Worm (Caenorhabditis elegans): ENCODE data around the gene F58F12.3.
A peak's percentile ranks its signal among the peaks of the same experiment; 100 is the strongest.

The F58F12.3 gene

ce11 chrII:6343893-6344292, 47.2 kb downstream of the F58F12.3 start, which contains the start of gene txt-18:
Gene txt-18 (plus strand): TSS chrII:6344072.
- TF ChIP-seq ztf-4 (tag; optimal IDR thresholded peaks at IDR 0.05) = no peak
- TF ChIP-seq pqm-1 (tag; optimal IDR thresholded peaks at IDR 0.05) = no peak
- TF ChIP-seq ztf-11 (tag; optimal IDR thresholded peaks at IDR 0.05) = no peak
- TF ChIP-seq C04F5.9 (tag; optimal IDR thresholded peaks at IDR 0.05) = no peak
- no peak for TF ChIP-seq nhr-77 (tag; optimal IDR thresholded peaks at IDR 0.05)
- TF ChIP-seq zip-4 (GFP tag; optimal IDR thresholded peaks at IDR 0.05) = no peak
- TF ChIP-seq pag-3 (tag; optimal IDR thresholded peaks at IDR 0.05; ENCODE audit: borderline replicate concordance, insufficient read depth) = no peak
- TF ChIP-seq nhr-85 (tag) = peak; percentile 22
- no peak for TF ChIP-seq ceh-63 (GFP tag; optimal IDR thresholded peaks at IDR 0.05)
- no peak for TF ChIP-seq unc-98 (GFP tag; IDR thresholded peaks at IDR 0.05)
- TF ChIP-seq lin-13 (GFP tag; optimal IDR thresholded peaks at IDR 0.05) = peak; percentile 23
- no peak for TF ChIP-seq ceh-90 (tag; optimal IDR thresholded peaks at IDR 0.05)
- TF ChIP-seq lsy-2 (tag; optimal IDR thresholded peaks at IDR 0.05) = peak in 1 of 2 experiments; percentile 59
- TF ChIP-seq snpc-4 (tag; optimal IDR thresholded peaks at IDR 0.05) = no peak
- no peak for TF ChIP-seq ceh-82 (tag; optimal IDR thresholded peaks at IDR 0.05)
- peak in 1 of 6 experiments; percentile 32 for TF ChIP-seq elt-3 (tag; optimal IDR thresholded peaks at IDR 0.05)
- no peak for TF ChIP-seq F16B12.6 (tag; optimal IDR thresholded peaks at IDR 0.05)
- no peak for TF ChIP-seq unc-86 (tag; optimal IDR thresholded peaks at IDR 0.05)
- no peak for TF ChIP-seq ces-1 (GFP tag; optimal IDR thresholded peaks at IDR 0.05)
- TF ChIP-seq xbp-1 (tag; optimal IDR thresholded peaks at IDR 0.05) = no peak
- TF ChIP-seq mab-9 (GFP tag; IDR thresholded peaks at IDR 0.05) = no peak
- no peak for TF ChIP-seq egl-13 (tag; optimal IDR thresholded peaks at IDR 0.05)
- TF ChIP-seq efl-1 (optimal IDR thresholded peaks at IDR 0.05) = peak; percentile 9 to 13
- no peak for TF ChIP-seq efl-1 (GFP tag; optimal IDR thresholded peaks at IDR 0.05 in 1 of 2)
- no peak for TF ChIP-seq aha-1 (tag; optimal IDR thresholded peaks at IDR 0.05)
- no peak for TF ChIP-seq pax-3 (tag; optimal IDR thresholded peaks at IDR 0.05)
- no peak for TF ChIP-seq nhr-76 (tag; optimal IDR thresholded peaks at IDR 0.05)
- TF ChIP-seq aly-2 (tag; optimal IDR thresholded peaks at IDR 0.05) = no peak
- TF ChIP-seq tbx-2 (tag; optimal IDR thresholded peaks at IDR 0.05) = no peak
- TF ChIP-seq nhr-12 (tag; optimal IDR thresholded peaks at IDR 0.05) = no peak
- no peak for TF ChIP-seq sox-4 (tag; optimal IDR thresholded peaks at IDR 0.05)
- no peak for TF ChIP-seq alr-1 (tag; optimal IDR thresholded peaks at IDR 0.05; ENCODE audit: borderline replicate concordance)
- no peak for TF ChIP-seq dpl-1 (GFP tag; optimal IDR thresholded peaks at IDR 0.05)
- no peak for TF ChIP-seq nhr-90 (tag; optimal IDR thresholded peaks at IDR 0.05; ENCODE audit: poor library complexity)
- TF ChIP-seq fkh-4 (tag; optimal IDR thresholded peaks at IDR 0.05; ENCODE audit: borderline replicate concordance) = no peak
- no peak for TF ChIP-seq nhr-11 (tag; optimal IDR thresholded peaks at IDR 0.05)
- no peak for TF ChIP-seq fos-1 (tag; optimal IDR thresholded peaks at IDR 0.05)
- TF ChIP-seq sup-37 (GFP tag; optimal IDR thresholded peaks at IDR 0.05) = no peak
- peak; percentile 69 for TF ChIP-seq lin-14 (GFP tag; optimal IDR thresholded peaks at IDR 0.05)
- TF ChIP-seq hlh-4 (tag; optimal IDR thresholded peaks at IDR 0.05) = no peak
- TF ChIP-seq Y116A8C.19 (tag; optimal IDR thresholded peaks at IDR 0.05; ENCODE audit: borderline replicate concordance) = no peak
- no peak for TF ChIP-seq hpl-2 (GFP tag; optimal IDR thresholded peaks at IDR 0.05)
- TF ChIP-seq irx-1 (tag; optimal IDR thresholded peaks at IDR 0.05) = no peak
- TF ChIP-seq nhr-84 (tag; optimal IDR thresholded peaks at IDR 0.05) = no peak
- TF ChIP-seq fkh-10 (GFP tag; optimal IDR thresholded peaks at IDR 0.05) = no peak
- TF ChIP-seq lin-15B (tag; optimal IDR thresholded peaks at IDR 0.05) = no peak
- peak; percentile 52 for TF ChIP-seq nhr-71 (tag; optimal IDR thresholded peaks at IDR 0.05)
- no peak for TF ChIP-seq C34B4.2 (tag; optimal IDR thresholded peaks at IDR 0.05)
- no peak for TF ChIP-seq efl-3 (GFP tag; optimal IDR thresholded peaks at IDR 0.05)
- TF ChIP-seq ceh-88 (GFP tag; IDR thresholded peaks at IDR 0.05) = no peak
- TF ChIP-seq dsc-1 (tag; optimal IDR thresholded peaks at IDR 0.05) = peak; percentile 45
- TF ChIP-seq fkh-8 (tag; optimal IDR thresholded peaks at IDR 0.05) = no peak
- no peak for TF ChIP-seq jun-1 (tag; optimal IDR thresholded peaks at IDR 0.05)
- no peak for TF ChIP-seq skn-1 (tag; optimal IDR thresholded peaks at IDR 0.05)
